Worm (Caenorhabditis elegans) whole organism, L4/young adult: Measurements from ENCODE around the gene R08A2.5.

Experiments
- W03F9.2 ChIP-seq: fragments of 150-350 bp; optimal IDR thresholded peaks from 2 replicates; lab custom pipeline; 2014; ENCODE audit warnings: missing biosample characterization, missing genetic modification characterization
- dao-5 ChIP-seq: sonication (generic microtip); optimal IDR thresholded peaks from 2 replicates; lab custom pipeline; 2016; ENCODE audit warnings: missing genotype, missing genetic modification characterization, moderate library complexity, missing compliant biosample characterization

- TF ChIP-seq W03F9.2 (no peak), dao-5 (tag; lab: Kevin White, UChicago) (no peak)
Measured at ce11 chrV:14698666-14699065, 13.8 kb upstream of the R08A2.5 start, which contains the start of gene set-5.
